Fruit fly (Drosophila melanogaster) whole organism: Measurements from ENCODE around the gene Idh3a.

ENCODE experiments used
- CG8478 ChIP-seq: fragments of >200 bp; optimal IDR thresholded peaks from 2 replicates; lab custom pipeline; 2018; ENCODE audit warnings: inconsistent platforms
- Dll ChIP-seq: fragments of >200 bp; optimal IDR thresholded peaks from 2 replicates; lab custom pipeline; 2017
- EcR ChIP-seq, 2 experiments: fragments of >200 bp; optimal IDR thresholded peaks; 2 replicates each; lab custom pipeline; 2017; ENCODE audit warnings: missing biosample characterization in 2 of 2, missing genetic modification characterization in 2 of 2, missing genetic modification reagents in 2 of 2
- pan ChIP-seq: fragments of >200 bp; optimal IDR thresholded peaks from 2 replicates; lab custom pipeline; 2017
- psq ChIP-seq: fragments of >200 bp; optimal IDR thresholded peaks from 2 replicates; lab custom pipeline; 2017
- usp ChIP-seq: fragments of >200 bp; optimal IDR thresholded peaks from 2 replicates; lab custom pipeline; 2017; ENCODE audit warnings: missing biosample characterization, missing genetic modification characterization, mixed read lengths

DNA sequence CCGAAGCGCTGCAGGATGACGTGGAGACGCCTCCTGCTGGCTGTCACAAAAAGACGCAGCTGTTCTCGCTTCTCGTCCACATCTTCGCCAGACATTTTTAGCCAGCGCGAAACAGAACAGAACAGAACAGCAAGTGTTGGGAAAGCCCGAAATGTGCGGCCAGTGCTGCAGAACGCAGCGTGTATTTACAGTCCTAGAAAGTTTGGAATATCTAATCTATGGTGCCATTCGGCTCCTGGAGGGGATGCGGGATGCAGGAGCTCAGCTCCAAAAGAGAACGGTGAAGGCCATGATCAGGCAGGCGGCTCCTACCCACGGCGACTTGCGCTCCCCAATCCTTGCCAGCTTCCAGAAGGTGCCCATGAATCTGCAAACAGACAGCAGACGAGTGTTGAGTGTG lies 27.3 kb downstream of the Idh3a start, which contains the start of gene CG12204:
- TF ChIP-seq usp (GFP tag; lab: Kevin White, UChicago) = no peak
- TF ChIP-seq pan (lab: Kevin White, UChicago) = no peak
- no peak for TF ChIP-seq CG8478
- TF ChIP-seq psq (lab: Kevin White, UChicago) = no peak
- TF ChIP-seq Dll (lab: Kevin White, UChicago) = no peak
- no peak for TF ChIP-seq EcR (GFP tag; optimal IDR thresholded peaks at IDR 0.05; lab: Kevin White, UChicago)
